Worm (Caenorhabditis elegans): ENCODE results near the gene R05A10.3.

ce11 chrIV:14143042-14143441 lies 33.2 kb downstream of the R05A10.3 start:
- no peak for TF ChIP-seq W03F9.2 (tag; optimal IDR thresholded peaks at IDR 0.05)
- TF ChIP-seq dao-5 (tag; optimal IDR thresholded peaks at IDR 0.05), result no peak
- TF ChIP-seq him-1 (tag; optimal IDR thresholded peaks at IDR 0.05), result no peak
